Fruit fly (Drosophila melanogaster): ENCODE results near the gene CG45075.

CG45075 gene

DNA sequence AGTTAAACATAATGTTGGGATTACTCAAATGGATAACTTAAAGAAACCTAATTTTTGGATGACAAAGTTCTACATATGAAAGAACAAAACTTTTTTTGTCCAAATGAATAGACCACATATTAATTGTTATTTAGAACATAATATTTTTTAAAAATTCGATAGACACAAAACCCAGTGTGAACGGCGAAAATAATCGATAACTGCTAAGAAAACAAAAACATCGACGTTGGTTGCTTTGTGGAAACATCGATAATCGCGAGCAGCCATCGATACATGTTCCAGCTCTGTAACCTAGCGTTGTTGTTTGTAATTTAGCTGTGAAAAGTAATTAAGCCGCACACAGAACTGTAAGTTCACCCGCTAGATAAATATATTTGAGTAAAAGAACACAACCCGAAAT, 40.6 kb upstream of the CG45075 start, which contains the start of gene CG9135 (continued):
- peak; percentile 99 for TF ChIP-seq CG42726 (GFP tag; IDR thresholded peaks at IDR 0.05; ENCODE audit: partially characterized antibody)
- TF ChIP-seq hb (GFP tag; IDR thresholded peaks at IDR 0.05; ENCODE audit: partially characterized antibody) = peak; percentile 99
- TF ChIP-seq Ets65A (GFP tag) = peak; percentile 53
- TF ChIP-seq Bgb (GFP tag; IDR thresholded peaks at IDR 0.05; ENCODE audit: partially characterized antibody) = peak; percentile 99
- no peak for TF ChIP-seq CG2889 (GFP tag; IDR thresholded peaks at IDR 0.05)
- TF ChIP-seq CG3995 (GFP tag; optimal IDR thresholded peaks at IDR 0.05) = peak; percentile 60
- no peak for TF ChIP-seq jumu (GFP tag; optimal IDR thresholded peaks at IDR 0.05)
- TF ChIP-seq CG34224 (GFP tag; IDR thresholded peaks at IDR 0.05; ENCODE audit: partially characterized antibody) = peak; percentile 99
- no peak for TF ChIP-seq gce (GFP tag; IDR thresholded peaks at IDR 0.05)
- TF ChIP-seq CG6813 (GFP tag; optimal IDR thresholded peaks at IDR 0.05) = no peak

DNA sequence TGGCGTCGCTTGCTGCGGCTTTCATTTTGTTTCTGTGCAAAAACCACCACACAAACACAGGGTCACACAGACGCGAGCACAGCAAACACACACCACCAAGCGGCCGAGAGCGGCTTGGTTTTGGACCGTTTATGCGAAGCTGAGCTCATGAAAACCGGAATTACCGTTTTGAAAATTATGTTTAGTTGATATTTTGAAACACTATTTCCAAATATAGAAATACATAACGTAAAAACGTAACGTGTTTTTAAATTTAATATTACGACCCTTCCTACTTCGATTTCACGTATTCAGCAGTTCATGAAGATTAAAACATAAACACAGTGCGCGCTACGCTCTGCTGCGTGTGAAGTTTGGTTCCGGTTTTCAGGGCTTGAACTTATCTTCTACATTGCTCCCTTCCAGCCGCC, 40.0 kb upstream of the CG45075 start:
- peak; percentile 91 for TF ChIP-seq maf-S (GFP tag; optimal IDR thresholded peaks at IDR 0.05)
- peak; percentile 32 for TF ChIP-seq zf30C (GFP tag; optimal IDR thresholded peaks at IDR 0.05)
- peak; percentile 99 for TF ChIP-seq ci (GFP tag; IDR thresholded peaks at IDR 0.05)
- TF ChIP-seq CG42726 (GFP tag; IDR thresholded peaks at IDR 0.05; ENCODE audit: partially characterized antibody) = no peak
- peak; percentile 66 for TF ChIP-seq CG17612 (GFP tag; IDR thresholded peaks at IDR 0.05)
- peak; percentile 93 for TF ChIP-seq CG7987 (GFP tag; optimal IDR thresholded peaks at IDR 0.05)
- TF ChIP-seq chif (GFP tag; optimal IDR thresholded peaks at IDR 0.05) = peak; percentile 92 to 93
- TF ChIP-seq ems (GFP tag; optimal IDR thresholded peaks at IDR 0.05) = peak; percentile 95
- TF ChIP-seq trh (GFP tag; optimal IDR thresholded peaks at IDR 0.05) = peak; percentile 57
- peak; percentile 81 for TF ChIP-seq dimm (GFP tag; IDR thresholded peaks at IDR 0.05)
- TF ChIP-seq luna (GFP tag; optimal IDR thresholded peaks at IDR 0.05) = peak; percentile 83
- TF ChIP-seq CG1529 (GFP tag; optimal IDR thresholded peaks at IDR 0.05) = peak; percentile 92
- peak; percentile 98 for TF ChIP-seq HmgZ (tag; optimal IDR thresholded peaks at IDR 0.05)
- TF ChIP-seq ewg (GFP tag; optimal IDR thresholded peaks at IDR 0.05) = peak; percentile 88
- peak; percentile 77 for TF ChIP-seq CG8944 (GFP tag; optimal IDR thresholded peaks at IDR 0.05)
- peak; percentile 95 for TF ChIP-seq CG18619 (GFP tag; optimal IDR thresholded peaks at IDR 0.05)
- peak; percentile 95 for TF ChIP-seq CG32532 (GFP tag; IDR thresholded peaks at IDR 0.05)
- peak; percentile 61; the same call in 1 of the 2 replicates for TF ChIP-seq ham (GFP tag; IDR thresholded peaks at IDR 0.05)
- TF ChIP-seq GATAe (GFP tag; conservative IDR thresholded peaks at IDR 0.05) = peak; percentile 33; the same call in 1 of the 2 replicates
- TF ChIP-seq dmrt11E (tag; optimal IDR thresholded peaks at IDR 0.05) = peak; percentile 96
- TF ChIP-seq CG4730 (GFP tag; IDR thresholded peaks at IDR 0.05) = peak; percentile 69
- TF ChIP-seq CG3726 (GFP tag; IDR thresholded peaks at IDR 0.05) = peak; percentile 84; the same call in 2 of the 3 replicates
- peak; percentile 96 for TF ChIP-seq oc (tag; optimal IDR thresholded peaks at IDR 0.05)
- TF ChIP-seq aop (GFP tag; IDR thresholded peaks at IDR 0.05) = 0 out of 2 replicates have a peak, but pooled peaks have one; percentile 31
- TF ChIP-seq CG32767 (GFP tag; IDR thresholded peaks at IDR 0.05) = peak; percentile 93
- peak; percentile 90 for TF ChIP-seq kni (GFP tag; optimal IDR thresholded peaks at IDR 0.05)
- peak; percentile 99 for TF ChIP-seq CG12219 (GFP tag; optimal IDR thresholded peaks at IDR 0.05)
- TF ChIP-seq CG7372 (GFP tag; IDR thresholded peaks at IDR 0.05) = peak; percentile 87
- TF ChIP-seq Trl (optimal IDR thresholded peaks at IDR 0.05) = peak in 1 of 2 experiments; percentile 6
- TF ChIP-seq Trl (GFP tag; optimal IDR thresholded peaks at IDR 0.05) = peak; percentile 97
- peak; percentile 90 for TF ChIP-seq wdn (GFP tag; IDR thresholded peaks at IDR 0.05)
- TF ChIP-seq CG7963 (GFP tag; IDR thresholded peaks at IDR 0.05; ENCODE audit: partially characterized antibody) = no peak
- peak; percentile 97 for TF ChIP-seq CG17359 (tag; optimal IDR thresholded peaks at IDR 0.05)
- TF ChIP-seq Sox102F (GFP tag; optimal IDR thresholded peaks at IDR 0.05) = peak; percentile 95
- peak; percentile 77 for TF ChIP-seq Adf1 (GFP tag; IDR thresholded peaks at IDR 0.05)
- peak; percentile 97 for TF ChIP-seq tap (tag; optimal IDR thresholded peaks at IDR 0.05)
- TF ChIP-seq BtbVII (GFP tag; optimal IDR thresholded peaks at IDR 0.05) = peak; percentile 97
- peak; percentile 92 for TF ChIP-seq tup (GFP tag; optimal IDR thresholded peaks at IDR 0.05)
- no peak for TF ChIP-seq zen2 (GFP tag; IDR thresholded peaks at IDR 0.05; ENCODE audit: partially characterized antibody)
- TF ChIP-seq CG11504 (tag; optimal IDR thresholded peaks at IDR 0.05) = peak; percentile 95
- TF ChIP-seq Ets65A (GFP tag) = peak; percentile 99

All from whole organism, embryonic.